Worm (Caenorhabditis elegans) whole organism, early embryonic: ENCODE measurements around the gene ddl-2.

Experiments
- hmbx-1 ChIP-seq: sonication (generic microtip); optimal IDR thresholded peaks from 2 replicates; lab custom pipeline; 2016; ENCODE audit warnings: mild to moderate bottlenecking, missing genetic modification characterization, missing compliant biosample characterization
- hnd-1 ChIP-seq: sonication (generic microtip); optimal IDR thresholded peaks from 2 replicates; lab custom pipeline; 2016; ENCODE audit warnings: missing genetic modification characterization, missing compliant biosample characterization

ce11 chrII:13505977-13506568 is 41.4 kb downstream of the ddl-2 start:
- TF ChIP-seq hnd-1 (tag; lab: Kevin White, UChicago) (no peak), hmbx-1 (tag; lab: Kevin White, UChicago) (no peak)
